Worm (Caenorhabditis elegans) whole organism, L1 larva: ENCODE data around the gene ttr-59.

Source experiments
- ama-1 ChIP-seq: fragments of 150-350 bp; optimal IDR thresholded peaks from 2 replicates; lab custom pipeline; 2014
- egl-27 ChIP-seq, 2 experiments: fragments of 150-350 bp in 1 of 2; sonication (generic microtip); optimal IDR thresholded peaks; 3 replicates each; lab custom pipeline; 2017 to 2018; ENCODE audit warnings: missing biosample characterization in 2 of 2, missing genetic modification characterization in 2 of 2, missing genetic modification reagents in 2 of 2
- mep-1 ChIP-seq: fragments of 150-350 bp; optimal IDR thresholded peaks from 2 replicates; lab custom pipeline; 2014; ENCODE audit warnings: missing biosample characterization, missing genetic modification characterization
- nhr-12 ChIP-seq: sonication (generic microtip); optimal IDR thresholded peaks from 2 replicates; lab custom pipeline; 2017; ENCODE audit warnings: missing biosample characterization, missing genetic modification characterization

DNA sequence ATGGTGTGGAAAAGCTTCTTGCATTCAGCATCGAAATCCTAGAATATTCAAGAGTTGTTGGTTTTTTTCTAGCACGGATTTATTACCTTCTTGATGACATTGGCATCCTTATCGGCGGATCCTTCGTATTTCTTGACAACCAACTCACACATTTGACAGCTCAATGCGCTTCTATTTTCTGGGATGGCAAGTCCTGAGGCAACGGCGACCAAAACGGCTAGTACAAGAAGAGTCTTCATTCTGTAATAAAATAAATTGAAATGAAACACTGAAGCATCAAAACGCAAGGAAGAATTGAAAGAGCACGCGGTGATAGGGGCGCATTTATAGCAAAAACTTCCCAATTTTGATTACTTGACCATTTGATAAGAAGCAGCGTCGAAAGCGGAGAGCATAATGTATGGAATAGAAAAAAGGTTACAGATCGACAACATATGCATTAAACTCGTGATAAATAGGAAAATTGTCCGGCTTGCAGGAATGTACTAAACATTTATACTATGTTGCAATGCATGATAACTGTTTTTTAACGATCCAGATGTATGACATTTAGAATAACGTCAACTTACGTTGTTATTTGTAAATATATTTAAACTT is 9.4 kb upstream of the ttr-59 start, which contains the start of gene spp-5:
- no peak for TF ChIP-seq nhr-12 (tag; lab: Kevin White, UChicago)
- no peak for TF ChIP-seq ama-1 (lab: Kevin White, UChicago)
- no peak for TF ChIP-seq egl-27 (tag; optimal IDR thresholded peaks at IDR 0.05; lab: Kevin White, UChicago)
- no peak for TF ChIP-seq mep-1 (tag; lab: Kevin White, UChicago)
